Worm (Caenorhabditis elegans) whole organism, L1 larva: Measurements from ENCODE around the gene nspg-4.

Experiments used
- C16A3.4 ChIP-seq: fragments of 150-350 bp; optimal IDR thresholded peaks from 2 replicates; lab custom pipeline; 2014; ENCODE audit warnings: missing biosample characterization, missing genetic modification characterization
- F16B12.6 ChIP-seq: fragments of 150-350 bp; optimal IDR thresholded peaks from 2 replicates; lab custom pipeline; 2014; ENCODE audit warnings: missing biosample characterization, missing genetic modification characterization
- Y116A8C.19 ChIP-seq: sonication (generic microtip); optimal IDR thresholded peaks from 2 replicates; lab custom pipeline; 2016; ENCODE audit warnings: missing compliant biosample characterization, missing genetic modification characterization, borderline replicate concordance
- aha-1 ChIP-seq: fragments of 150-350 bp; optimal IDR thresholded peaks from 2 replicates; lab custom pipeline; 2014; ENCODE audit warnings: missing biosample characterization, missing genetic modification characterization
- aly-2 ChIP-seq: fragments of 150-350 bp; optimal IDR thresholded peaks from 2 replicates; lab custom pipeline; 2014; ENCODE audit warnings: missing biosample characterization, missing genetic modification characterization
- ceh-82 ChIP-seq, 3 experiments: fragments of 150-350 bp in 1 of 3; sonication (generic microtip) in 2 of 3; optimal IDR thresholded peaks; 2 replicates each; lab custom pipeline; 2014 to 2017; ENCODE audit warnings: missing biosample characterization in 3 of 3, missing genetic modification characterization in 3 of 3
- ces-1 ChIP-seq: fragments of 150-350 bp; optimal IDR thresholded peaks from 2 replicates; lab custom pipeline; 2014; ENCODE audit warnings: missing biosample characterization, missing genetic modification reagents, missing genetic modification characterization
- dsc-1 ChIP-seq: sonication (generic microtip); optimal IDR thresholded peaks from 2 replicates; lab custom pipeline; 2016; ENCODE audit warnings: mild to moderate bottlenecking, missing genetic modification characterization, missing compliant biosample characterization
- efl-1 ChIP-seq, 4 experiments: fragments of 150-350 bp; optimal IDR thresholded peaks in 3 of 4; peaks in 1 of 4; 1 replicate in 1 of 4; 2 replicates in 3 of 4; lab custom pipeline; 2014; ENCODE audit warnings: missing biosample characterization in 2 of 4, missing genetic modification characterization in 2 of 4, missing genetic modification reagents in 2 of 4
- efl-3 ChIP-seq: fragments of 200-800 bp; sonication (Bioruptor generic); optimal IDR thresholded peaks from 2 replicates; lab custom pipeline; 2018; ENCODE audit warnings: mild to moderate bottlenecking, missing genetic modification characterization, missing compliant biosample characterization
- elt-2 ChIP-seq: sonication (generic microtip); optimal IDR thresholded peaks from 2 replicates; lab custom pipeline; 2016; ENCODE audit warnings: missing genetic modification characterization, mild to moderate bottlenecking, inconsistent platforms, missing compliant biosample characterization, missing genetic modification reagents
- elt-3 ChIP-seq, 6 experiments: fragments of 150-350 bp in 1 of 6; sonication (generic microtip); optimal IDR thresholded peaks; 2 replicates each; lab custom pipeline; 2017 to 2018; ENCODE audit warnings: missing biosample characterization in 6 of 6, missing genetic modification characterization in 6 of 6, inconsistent platforms in 1 of 6
- fkh-10 ChIP-seq: sonication (generic microtip); optimal IDR thresholded peaks from 2 replicates; lab custom pipeline; 2017; ENCODE audit warnings: missing biosample characterization, missing genetic modification reagents, missing genetic modification characterization
- fkh-4 ChIP-seq: sonication (generic microtip); optimal IDR thresholded peaks from 2 replicates; lab custom pipeline; 2016; ENCODE audit warnings: missing compliant biosample characterization, missing genetic modification characterization, borderline replicate concordance
- lin-15B ChIP-seq: fragments of 150-350 bp; sonication (generic microtip); optimal IDR thresholded peaks from 3 replicates; lab custom pipeline; 2014; ENCODE audit warnings: missing biosample characterization, missing genetic modification characterization
- lin-35 ChIP-seq, 2 experiments: fragments of 150-350 bp; optimal IDR thresholded peaks; 2 replicates each; lab custom pipeline; 2014; ENCODE audit warnings: missing biosample characterization in 2 of 2, missing genetic modification characterization in 2 of 2, missing genetic modification reagents in 2 of 2
- lin-39 ChIP-seq: fragments of 150-350 bp; optimal IDR thresholded peaks from 2 replicates; lab custom pipeline; 2014; ENCODE audit warnings: missing biosample characterization, missing genetic modification reagents, missing genetic modification characterization
- lir-3 ChIP-seq: sonication (generic microtip); optimal IDR thresholded peaks from 2 replicates; lab custom pipeline; 2016; ENCODE audit warnings: mild to moderate bottlenecking, missing genetic modification characterization, moderate library complexity, missing compliant biosample characterization; ENCODE audit not compliant: poor library complexity
- mdl-1 ChIP-seq, 2 experiments: fragments of 150-350 bp; optimal IDR thresholded peaks; 2 replicates each; lab custom pipeline; 2014 to 2017; ENCODE audit warnings: missing biosample characterization in 2 of 2, missing genetic modification characterization in 2 of 2, inconsistent platforms in 1 of 2
- nhr-11 ChIP-seq: fragments of 150-350 bp; optimal IDR thresholded peaks from 2 replicates; lab custom pipeline; 2014; ENCODE audit warnings: missing biosample characterization, missing genetic modification characterization
- nhr-12 ChIP-seq: sonication (generic microtip); optimal IDR thresholded peaks from 2 replicates; lab custom pipeline; 2017; ENCODE audit warnings: missing biosample characterization, missing genetic modification characterization
- nhr-19 ChIP-seq: fragments of 200-800 bp; sonication (Bioruptor generic); conservative IDR thresholded peaks from 2 replicates; pipeline ENCODE4 v1.3.6; 2022; ENCODE audit warnings: missing genetic modification characterization, missing compliant biosample characterization
- nhr-20 ChIP-seq: sonication (generic microtip); optimal IDR thresholded peaks from 2 replicates; lab custom pipeline; 2016; ENCODE audit warnings: mild to moderate bottlenecking, missing genetic modification characterization, missing compliant biosample characterization
- nhr-237 ChIP-seq: fragments of 150-350 bp; optimal IDR thresholded peaks from 2 replicates; lab custom pipeline; 2014; ENCODE audit warnings: missing biosample characterization, missing genetic modification characterization
- nhr-47 ChIP-seq: sonication (generic microtip); optimal IDR thresholded peaks from 2 replicates; lab custom pipeline; 2016; ENCODE audit warnings: mild to moderate bottlenecking, missing genetic modification characterization, moderate library complexity, missing compliant biosample characterization
- nhr-84 ChIP-seq: sonication (generic microtip); optimal IDR thresholded peaks from 2 replicates; lab custom pipeline; 2017; ENCODE audit warnings: missing biosample characterization, missing genetic modification characterization
- nhr-85 ChIP-seq: sonication (generic microtip); peaks from one replicate; lab custom pipeline; 2016; ENCODE audit warnings: missing genetic modification characterization, inconsistent platforms, missing compliant biosample characterization
- pag-3 ChIP-seq: sonication (generic microtip); optimal IDR thresholded peaks from 2 replicates; lab custom pipeline; 2017; ENCODE audit warnings: missing genetic modification characterization, mild to moderate bottlenecking, missing compliant biosample characterization, antibody characterized with exemption, borderline replicate concordance; ENCODE audit not compliant: insufficient read depth
- pax-3 ChIP-seq: fragments of 200-800 bp; sonication (Bioruptor generic); optimal IDR thresholded peaks from 2 replicates; lab custom pipeline; 2018; ENCODE audit warnings: mild to moderate bottlenecking, missing genetic modification characterization, moderate library complexity, missing compliant biosample characterization
- rnt-1 ChIP-seq: sonication (generic microtip); optimal IDR thresholded peaks from 2 replicates; lab custom pipeline; 2016; ENCODE audit warnings: mild to moderate bottlenecking, missing genetic modification characterization, moderate library complexity, missing compliant biosample characterization
- skn-1 ChIP-seq: fragments of 150-350 bp; optimal IDR thresholded peaks from 2 replicates; lab custom pipeline; 2014; ENCODE audit warnings: missing biosample characterization, missing genetic modification characterization
- snpc-4 ChIP-seq: fragments of 150-350 bp; optimal IDR thresholded peaks from 2 replicates; lab custom pipeline; 2014; ENCODE audit warnings: missing biosample characterization, missing genetic modification characterization
- snu-23 ChIP-seq: sonication (generic microtip); optimal IDR thresholded peaks from 2 replicates; lab custom pipeline; 2016; ENCODE audit warnings: missing genetic modification characterization, missing compliant biosample characterization
- swsn-7 ChIP-seq: sonication (generic microtip); optimal IDR thresholded peaks from 2 replicates; lab custom pipeline; 2016; ENCODE audit warnings: missing genetic modification characterization, missing compliant biosample characterization
- unc-30 ChIP-seq: sonication (generic microtip); optimal IDR thresholded peaks from 2 replicates; lab custom pipeline; 2017; ENCODE audit warnings: missing biosample characterization, missing genetic modification characterization
- unc-62 ChIP-seq: fragments of 150-350 bp; optimal IDR thresholded peaks from 2 replicates; lab custom pipeline; 2014; ENCODE audit warnings: missing biosample characterization, missing genetic modification reagents, missing genetic modification characterization
- unc-86 ChIP-seq: sonication (generic microtip); optimal IDR thresholded peaks from 2 replicates; lab custom pipeline; 2016; ENCODE audit warnings: missing genetic modification characterization, missing compliant biosample characterization
- vab-15 ChIP-seq: sonication (generic microtip); optimal IDR thresholded peaks from 2 replicates; lab custom pipeline; 2017; ENCODE audit warnings: missing genotype, mild to moderate bottlenecking, missing genetic modification characterization, missing compliant biosample characterization
- xbp-1 ChIP-seq: sonication (generic microtip); optimal IDR thresholded peaks from 2 replicates; lab custom pipeline; 2016; ENCODE audit warnings: missing genetic modification characterization, missing compliant biosample characterization
- ztf-11 ChIP-seq, 2 experiments: sonication (generic microtip); optimal IDR thresholded peaks; 2 replicates each; lab custom pipeline; 2016 to 2017; ENCODE audit warnings: missing genetic modification characterization in 2 of 2, missing biosample characterization in 1 of 2, missing compliant biosample characterization in 1 of 2

nspg-4 gene

ce11 chrX:3379114-3379513 is 28.9 kb upstream of the nspg-4 start, which contains the start of gene sorf-1 (continued):
- TF ChIP-seq unc-86 (tag; lab: Kevin White, UChicago) (no peak), snu-23 (GFP tag; lab: Kevin White, UChicago) (peak; percentile 59), aha-1 (tag; lab: Kevin White, UChicago) (no peak), nhr-47 (tag; lab: Kevin White, UChicago) (peak; percentile 58), fkh-4 (peak; percentile 52), lin-39 (tag; lab: Kevin White, UChicago) (no peak), lir-3 (tag; lab: Kevin White, UChicago) (peak; percentile 77), C16A3.4 (tag; lab: Kevin White, UChicago) (peak; percentile 30), nhr-19 (GFP tag; lab: Robert Waterston, UW) (peak; percentile 41), unc-30 (tag; lab: Kevin White, UChicago) (no peak), Y116A8C.19 (tag; lab: Kevin White, UChicago) (no peak), vab-15 (tag; lab: Kevin White, UChicago) (peak; percentile 17), elt-2 (no peak), swsn-7 (tag; lab: Kevin White, UChicago) (peak; percentile 54), efl-3 (GFP tag; lab: Kevin White, UChicago) (no peak), aly-2 (tag; lab: Kevin White, UChicago) (no peak), lin-15B (tag; lab: Kevin White, UChicago) (no peak), lin-35 (GFP tag; optimal IDR thresholded peaks at IDR 0.05; lab: Kevin White, UChicago) (no peak), skn-1 (tag; lab: Kevin White, UChicago) (no peak), xbp-1 (tag; lab: Kevin White, UChicago) (peak; percentile 42), nhr-237 (tag; lab: Kevin White, UChicago) (no peak), rnt-1 (tag; lab: Kevin White, UChicago) (peak; percentile 95), nhr-20 (peak; percentile 49), unc-62 (no peak), mdl-1 (tag; optimal IDR thresholded peaks at IDR 0.05; lab: Kevin White, UChicago) (no peak), pag-3 (tag; lab: Kevin White, UChicago) (no peak), efl-1 (optimal IDR thresholded peaks at IDR 0.05; lab: Kevin White, UChicago) (peak; percentile 6 to 11), efl-1 (GFP tag; optimal IDR thresholded peaks at IDR 0.05 in 1 of 2; lab: Kevin White, UChicago) (peak in 1 of 2 experiments; percentile 74), pax-3 (no peak), ces-1 (GFP tag; lab: Kevin White, UChicago) (no peak), nhr-12 (no peak), nhr-85 (tag; lab: Kevin White, UChicago) (peak; percentile 80), snpc-4 (tag; lab: Kevin White, UChicago) (no peak), fkh-10 (GFP tag; lab: Kevin White, UChicago) (no peak), nhr-84 (tag; lab: Kevin White, UChicago) (no peak), dsc-1 (tag; lab: Kevin White, UChicago) (peak; percentile 63), ztf-11 (tag; optimal IDR thresholded peaks at IDR 0.05; lab: Kevin White, UChicago) (peak in 1 of 2 experiments; percentile 56), nhr-11 (no peak)

- TF ChIP-seq ceh-82 (tag; optimal IDR thresholded peaks at IDR 0.05; lab: Kevin White, UChicago): no peak
- no peak for TF ChIP-seq ztf-11 (tag; optimal IDR thresholded peaks at IDR 0.05; lab: Kevin White, UChicago)
- no peak for TF ChIP-seq nhr-12
- no peak for TF ChIP-seq F16B12.6 (tag; lab: Kevin White, UChicago)
- peak; percentile 88 for TF ChIP-seq dsc-1 (tag; lab: Kevin White, UChicago)
- TF ChIP-seq elt-3 (tag; optimal IDR thresholded peaks at IDR 0.05; lab: Kevin White, UChicago): no peak
- TF ChIP-seq fkh-4: peak; percentile 50
These were observed 25.1 kb upstream of the nspg-4 start for ce11 chrX:3375320-3375719.
